Worm (Caenorhabditis elegans) whole organism, L2 larva: ENCODE measurements around the gene F20B10.3.

ENCODE experiments used
- R02D3.7 ChIP-seq: fragments of 150-350 bp; optimal IDR thresholded peaks from 2 replicates; lab custom pipeline; 2014; ENCODE audit warnings: missing biosample characterization, missing genetic modification characterization
- ZK546.5 ChIP-seq: sonication (generic microtip); optimal IDR thresholded peaks from 2 replicates; lab custom pipeline; 2017; ENCODE audit warnings: missing biosample characterization, missing genetic modification characterization
- alr-1 ChIP-seq: fragments of 150-350 bp; optimal IDR thresholded peaks from 2 replicates; lab custom pipeline; 2014; ENCODE audit warnings: missing biosample characterization, missing genetic modification characterization
- ama-1 ChIP-seq: fragments of 150-350 bp; optimal IDR thresholded peaks from 2 replicates; lab custom pipeline; 2018; ENCODE audit warnings: inconsistent platforms
- ceh-16 ChIP-seq: fragments of 150-350 bp; optimal IDR thresholded peaks from 2 replicates; lab custom pipeline; 2014; ENCODE audit warnings: missing biosample characterization, missing genetic modification characterization
- fos-1 ChIP-seq: fragments of 150-350 bp; optimal IDR thresholded peaks from 2 replicates; lab custom pipeline; 2014; ENCODE audit warnings: missing biosample characterization, missing genetic modification characterization
- nhr-11 ChIP-seq: fragments of 150-350 bp; optimal IDR thresholded peaks from 2 replicates; lab custom pipeline; 2014; ENCODE audit warnings: missing biosample characterization, missing genetic modification characterization
- nhr-12 ChIP-seq: fragments of 150-350 bp; optimal IDR thresholded peaks from 2 replicates; lab custom pipeline; 2014; ENCODE audit warnings: missing biosample characterization, missing genetic modification characterization
- unc-62 ChIP-seq: fragments of 150-350 bp; optimal IDR thresholded peaks from 2 replicates; lab custom pipeline; 2014; ENCODE audit warnings: missing biosample characterization, missing genetic modification reagents, missing genetic modification characterization
- ztf-11 ChIP-seq: sonication (generic microtip); optimal IDR thresholded peaks from 2 replicates; lab custom pipeline; 2017; ENCODE audit warnings: missing biosample characterization, missing genetic modification characterization

- TF ChIP-seq unc-62: no peak
- TF ChIP-seq nhr-12 (tag; lab: Kevin White, UChicago): no peak
- TF ChIP-seq fos-1 (tag; lab: Kevin White, UChicago): no peak
- TF ChIP-seq ZK546.5: no peak
- TF ChIP-seq R02D3.7 (tag; lab: Kevin White, UChicago): no peak
- no peak for TF ChIP-seq ztf-11 (tag; lab: Kevin White, UChicago)
- no peak for TF ChIP-seq ama-1 (lab: Kevin White, UChicago)
- no peak for TF ChIP-seq alr-1 (tag; lab: Kevin White, UChicago)
- TF ChIP-seq ceh-16 (tag; lab: Kevin White, UChicago): no peak
- TF ChIP-seq nhr-11: no peak
Observed at ce11 chrIV:12140959-12141358, 27.1 kb upstream of the F20B10.3 start, which contains the start of gene B0001.8.
